Worm (Caenorhabditis elegans): ENCODE data around the gene mstr-2.

DNA sequence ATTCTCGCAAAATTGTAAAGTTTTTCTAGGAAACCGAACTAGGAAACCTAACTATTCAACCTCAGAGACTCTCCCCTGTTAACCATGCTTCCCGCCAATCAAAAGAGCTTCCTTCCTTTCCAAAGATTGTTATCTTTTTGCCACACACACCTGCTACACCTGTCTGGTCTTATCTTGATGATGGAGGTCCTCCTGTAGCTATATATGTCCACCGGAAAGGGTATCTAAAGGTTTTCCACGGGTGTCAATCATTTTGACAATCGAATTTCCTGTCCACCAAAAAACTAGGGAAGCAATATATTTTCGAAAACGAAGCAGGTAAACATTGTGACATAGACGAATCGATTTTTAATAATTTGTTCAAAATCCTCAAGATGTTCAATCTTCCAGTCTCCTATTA lies 15.1 kb upstream of the mstr-2 start:
- TF ChIP-seq ztf-23 (GFP tag; IDR thresholded peaks at IDR 0.05) (no peak), ref-1 (GFP tag; conservative IDR thresholded peaks at IDR 0.05) (no peak), med-1 (GFP tag; optimal IDR thresholded peaks at IDR 0.05; ENCODE audit: insufficient read depth) (no peak)

Data from whole organism, midembryonic.